Worm (Caenorhabditis elegans) whole organism, late embryonic: ENCODE measurements around the gene fbxa-211.

Experiments used
- C08G9.2 ChIP-seq: sonication (generic microtip); optimal IDR thresholded peaks from 2 replicates; lab custom pipeline; 2016; ENCODE audit warnings: mild to moderate bottlenecking, missing genetic modification characterization, moderate library complexity, missing compliant biosample characterization
- K02D7.2 ChIP-seq: sonication (generic microtip); optimal IDR thresholded peaks from 2 replicates; lab custom pipeline; 2017; ENCODE audit warnings: mild to moderate bottlenecking, missing genetic modification characterization, missing compliant biosample characterization
- K09A11.1 ChIP-seq: sonication (generic microtip); optimal IDR thresholded peaks from 2 replicates; lab custom pipeline; 2017; ENCODE audit warnings: antibody characterized with exemption, mild to moderate bottlenecking, missing genetic modification characterization, missing compliant biosample characterization; ENCODE audit not compliant: insufficient read depth
- ahr-1 ChIP-seq: sonication (generic microtip); optimal IDR thresholded peaks from 2 replicates; lab custom pipeline; 2016; ENCODE audit warnings: missing genetic modification characterization, missing compliant biosample characterization
- ama-1 ChIP-seq: fragments of 150-350 bp; optimal IDR thresholded peaks from 2 replicates; lab custom pipeline; 2014
- ceh-14 ChIP-seq: sonication (generic microtip); optimal IDR thresholded peaks from 2 replicates; lab custom pipeline; 2016; ENCODE audit warnings: missing genotype, missing genetic modification characterization, missing compliant biosample characterization
- ceh-2 ChIP-seq: sonication (generic microtip); optimal IDR thresholded peaks from 2 replicates; lab custom pipeline; 2016; ENCODE audit warnings: missing genotype, missing genetic modification characterization, missing compliant biosample characterization
- ceh-24 ChIP-seq: sonication (generic microtip); optimal IDR thresholded peaks from 2 replicates; lab custom pipeline; 2016; ENCODE audit warnings: mild to moderate bottlenecking, missing genetic modification characterization, missing compliant biosample characterization
- ceh-31 ChIP-seq: sonication (generic microtip); optimal IDR thresholded peaks from 2 replicates; lab custom pipeline; 2016; ENCODE audit warnings: missing genetic modification characterization, missing compliant biosample characterization
- ceh-45 ChIP-seq: fragments of 200-800 bp; sonication (Bioruptor generic); IDR thresholded peaks from 2 replicates; pipeline ENCODE4 v1.3.6; 2022; ENCODE audit warnings: missing genetic modification reagents, missing genetic modification characterization, missing compliant biosample characterization
- ceh-48 ChIP-seq: sonication (generic microtip); optimal IDR thresholded peaks from 2 replicates; lab custom pipeline; 2016; ENCODE audit warnings: missing genetic modification characterization, inconsistent platforms, missing compliant biosample characterization
- ceh-9 ChIP-seq: sonication (generic microtip); optimal IDR thresholded peaks from 2 replicates; lab custom pipeline; 2016; ENCODE audit warnings: mild to moderate bottlenecking, missing genetic modification characterization, inconsistent platforms, missing compliant biosample characterization
- che-1 ChIP-seq: sonication (generic microtip); optimal IDR thresholded peaks from 2 replicates; lab custom pipeline; 2016; ENCODE audit warnings: mild to moderate bottlenecking, missing genetic modification characterization, missing compliant biosample characterization
- dve-1 ChIP-seq: sonication (generic microtip); optimal IDR thresholded peaks from 2 replicates; lab custom pipeline; 2017; ENCODE audit warnings: antibody characterized with exemption, mild to moderate bottlenecking, missing genetic modification characterization, missing compliant biosample characterization
- elt-2 ChIP-seq: sonication (generic microtip); optimal IDR thresholded peaks from 2 replicates; lab custom pipeline; 2016; ENCODE audit warnings: missing genetic modification reagents, missing genetic modification characterization, missing compliant biosample characterization
- eyg-1 ChIP-seq: sonication (generic microtip); optimal IDR thresholded peaks from 2 replicates; lab custom pipeline; 2016; ENCODE audit warnings: missing genotype, missing genetic modification characterization, missing compliant biosample characterization
- gmeb-2 ChIP-seq: sonication (generic microtip); optimal IDR thresholded peaks from 2 replicates; lab custom pipeline; 2016; ENCODE audit warnings: missing genetic modification characterization, inconsistent platforms, missing compliant biosample characterization
- hlh-13 ChIP-seq: fragments of 200-800 bp; sonication (Bioruptor generic); optimal IDR thresholded peaks from 2 replicates; lab custom pipeline; 2018; ENCODE audit warnings: mild to moderate bottlenecking, missing genetic modification characterization, missing compliant biosample characterization
- hlh-15 ChIP-seq: sonication (generic microtip); optimal IDR thresholded peaks from 2 replicates; lab custom pipeline; 2016; ENCODE audit warnings: missing genetic modification characterization, missing compliant biosample characterization
- hlh-30 ChIP-seq: sonication (generic microtip); optimal IDR thresholded peaks from 2 replicates; lab custom pipeline; 2017; ENCODE audit warnings: antibody characterized with exemption, missing genetic modification characterization, missing compliant biosample characterization; ENCODE audit not compliant: insufficient read depth
- hlh-6 ChIP-seq: sonication (generic microtip); optimal IDR thresholded peaks from 2 replicates; lab custom pipeline; 2016; ENCODE audit warnings: missing genotype, missing genetic modification characterization, missing compliant biosample characterization
- lim-6 ChIP-seq: sonication (generic microtip); optimal IDR thresholded peaks from 2 replicates; lab custom pipeline; 2016; ENCODE audit warnings: missing genetic modification characterization, missing compliant biosample characterization
- mec-3 ChIP-seq: sonication (generic microtip); optimal IDR thresholded peaks from 2 replicates; lab custom pipeline; 2016; ENCODE audit warnings: borderline replicate concordance, missing genetic modification characterization, missing compliant biosample characterization
- nfya-1 ChIP-seq: sonication (generic microtip); optimal IDR thresholded peaks from 2 replicates; lab custom pipeline; 2017; ENCODE audit warnings: missing genetic modification characterization, mild to moderate bottlenecking, missing compliant biosample characterization, antibody characterized with exemption, moderate library complexity
- npax-4 ChIP-seq: sonication (generic microtip); optimal IDR thresholded peaks from 2 replicates; lab custom pipeline; 2016; ENCODE audit warnings: missing genetic modification characterization, missing compliant biosample characterization
- odd-2 ChIP-seq: sonication (generic microtip); optimal IDR thresholded peaks from 2 replicates; lab custom pipeline; 2017; ENCODE audit warnings: antibody characterized with exemption, mild to moderate bottlenecking, missing genetic modification characterization, missing compliant biosample characterization
- pat-9 ChIP-seq: fragments of 200-800 bp; sonication (Bioruptor generic); optimal IDR thresholded peaks from 2 replicates; lab custom pipeline; 2018; ENCODE audit warnings: mild to moderate bottlenecking, missing genetic modification characterization, moderate library complexity, missing compliant biosample characterization
- pha-2 ChIP-seq: sonication (generic microtip); optimal IDR thresholded peaks from 2 replicates; lab custom pipeline; 2017; ENCODE audit warnings: mild to moderate bottlenecking, missing genetic modification characterization, missing compliant biosample characterization
- pha-4 ChIP-seq: fragments of 150-350 bp; optimal IDR thresholded peaks from 2 replicates; lab custom pipeline; 2018; ENCODE audit warnings: missing biosample characterization, missing genetic modification reagents, missing genetic modification characterization
- pqm-1 ChIP-seq: sonication (generic microtip); optimal IDR thresholded peaks from 2 replicates; lab custom pipeline; 2016; ENCODE audit warnings: missing genetic modification characterization, missing compliant biosample characterization
- pros-1 ChIP-seq: fragments of 150-350 bp; optimal IDR thresholded peaks from 2 replicates; lab custom pipeline; 2014; ENCODE audit warnings: missing biosample characterization, missing genetic modification reagents, missing genetic modification characterization
- ref-2 ChIP-seq: sonication (generic microtip); optimal IDR thresholded peaks from 2 replicates; lab custom pipeline; 2016; ENCODE audit warnings: missing genetic modification characterization, missing compliant biosample characterization
- sdc-2 ChIP-seq: sonication (generic microtip); optimal IDR thresholded peaks from 2 replicates; lab custom pipeline; 2016; ENCODE audit warnings: missing genotype, missing genetic modification characterization, missing compliant biosample characterization
- sox-2 ChIP-seq: fragments of 200-800 bp; sonication (Bioruptor generic); IDR thresholded peaks from 2 replicates; pipeline ENCODE4 v1.3.6; 2022; ENCODE audit warnings: missing genetic modification reagents, missing genetic modification characterization, missing compliant biosample characterization
- syd-9 ChIP-seq: sonication (generic microtip); optimal IDR thresholded peaks from 2 replicates; lab custom pipeline; 2016; ENCODE audit warnings: mild to moderate bottlenecking, missing genetic modification characterization, moderate library complexity, missing compliant biosample characterization
- tbx-2 ChIP-seq: sonication (generic microtip); optimal IDR thresholded peaks from 2 replicates; lab custom pipeline; 2016; ENCODE audit warnings: missing genetic modification characterization, missing compliant biosample characterization
- unc-3 ChIP-seq, 2 experiments: fragments of 200-800 bp in 1 of 2; sonication (Bioruptor generic) in 1 of 2; sonication (generic microtip) in 1 of 2; conservative IDR thresholded peaks in 1 of 2; optimal IDR thresholded peaks in 1 of 2; 2 replicates each; pipeline versions ENCODE4 v1.3.6 to Lab custom; 2016 to 2022; ENCODE audit warnings: missing compliant biosample characterization in 2 of 2, missing genetic modification characterization in 2 of 2, missing genetic modification reagents in 1 of 2
- unc-42 ChIP-seq: sonication (generic microtip); optimal IDR thresholded peaks from 2 replicates; lab custom pipeline; 2016; ENCODE audit warnings: missing genotype, missing genetic modification characterization, missing compliant biosample characterization
- ztf-16 ChIP-seq: sonication (generic microtip); optimal IDR thresholded peaks from 2 replicates; lab custom pipeline; 2017; ENCODE audit warnings: missing genetic modification characterization, missing compliant biosample characterization

Gene fbxa-211

DNA sequence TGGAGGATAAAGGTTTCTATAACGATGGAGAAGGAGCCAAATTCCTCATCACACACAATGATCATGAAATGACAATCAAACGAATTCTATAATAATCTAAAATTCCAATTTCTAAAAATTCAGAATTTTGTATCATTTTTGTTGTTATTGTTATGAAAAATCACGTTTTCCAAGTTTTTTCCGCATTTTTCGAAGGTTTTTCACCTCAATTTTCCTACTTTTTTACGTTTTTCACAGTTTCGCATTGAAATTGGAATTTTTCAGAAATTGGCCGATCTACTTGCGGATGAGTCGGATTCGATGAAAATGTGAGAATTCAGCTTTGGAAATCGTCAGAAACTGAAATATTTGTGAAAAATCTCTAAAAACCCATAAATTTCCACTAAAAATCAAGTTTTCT, 2.2 kb upstream of the fbxa-211 start, which contains the start of gene fbxa-210:
Gene fbxa-210, plus strand, starts transcription at position 301 of the 400 bp plus-strand sequence.
- TF ChIP-seq hlh-6 (tag; lab: Kevin White, UChicago) = no peak
- TF ChIP-seq elt-2 (tag; lab: Kevin White, UChicago) = no peak
- no peak for TF ChIP-seq ztf-16 (tag; lab: Kevin White, UChicago)
- TF ChIP-seq ahr-1 = no peak
- no peak for TF ChIP-seq K02D7.2 (tag; lab: Kevin White, UChicago)
- TF ChIP-seq ref-2 = no peak
- no peak for TF ChIP-seq hlh-13 (GFP tag; lab: Kevin White, UChicago)
- no peak for TF ChIP-seq pros-1
- no peak for TF ChIP-seq ceh-2 (tag; lab: Kevin White, UChicago)
- TF ChIP-seq K09A11.1 (tag; lab: Kevin White, UChicago) = no peak
- no peak for TF ChIP-seq pha-4
- TF ChIP-seq ceh-9 (tag; lab: Kevin White, UChicago) = no peak
- TF ChIP-seq syd-9 (tag; lab: Kevin White, UChicago) = no peak
- no peak for TF ChIP-seq sox-2 (GFP tag; lab: Robert Waterston, UW)
- no peak for TF ChIP-seq ama-1 (lab: Kevin White, UChicago)
- TF ChIP-seq gmeb-2 (tag; lab: Kevin White, UChicago) = no peak
- no peak for TF ChIP-seq unc-3 (GFP tag; conservative IDR thresholded peaks at IDR 0.05; lab: Robert Waterston, UW)
- no peak for TF ChIP-seq unc-3 (tag; optimal IDR thresholded peaks at IDR 0.05; lab: Kevin White, UChicago)
- no peak for TF ChIP-seq ceh-31

DNA sequence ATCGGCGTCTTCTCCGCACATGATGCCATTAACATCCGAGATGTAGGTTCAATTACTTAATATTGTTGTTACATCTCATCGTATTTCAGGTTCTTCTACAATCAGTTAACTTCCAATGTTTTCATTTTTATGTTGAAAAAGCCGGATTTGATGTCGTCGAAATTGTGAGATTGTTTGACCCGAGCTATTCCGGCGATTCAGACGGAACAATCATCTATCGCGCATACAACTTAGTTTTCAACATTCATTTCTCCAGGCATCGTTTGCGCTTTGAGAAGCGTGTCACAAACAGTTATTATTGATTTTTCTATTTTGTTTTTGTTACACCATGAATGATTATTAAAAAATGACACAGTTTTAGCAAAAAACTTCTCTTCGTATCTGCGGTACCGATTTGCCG, 1.2 kb downstream of the fbxa-211 start:
- no peak for TF ChIP-seq tbx-2 (tag; lab: Kevin White, UChicago)
- TF ChIP-seq unc-3 (GFP tag; conservative IDR thresholded peaks at IDR 0.05; lab: Robert Waterston, UW) = no peak
- no peak for TF ChIP-seq unc-3 (tag; optimal IDR thresholded peaks at IDR 0.05; lab: Kevin White, UChicago)
- no peak for TF ChIP-seq C08G9.2 (tag; lab: Kevin White, UChicago)
- TF ChIP-seq hlh-13 (GFP tag; lab: Kevin White, UChicago) = no peak
- TF ChIP-seq ceh-45 = no peak
- TF ChIP-seq dve-1 (tag; lab: Kevin White, UChicago) = no peak
- TF ChIP-seq mec-3 (tag; lab: Kevin White, UChicago) = no peak
- no peak for TF ChIP-seq lim-6 (tag; lab: Kevin White, UChicago)
- TF ChIP-seq ceh-9 (tag; lab: Kevin White, UChicago) = no peak
- TF ChIP-seq ceh-31 = no peak
- TF ChIP-seq che-1 (tag; lab: Kevin White, UChicago) = no peak
- no peak for TF ChIP-seq hlh-6 (tag; lab: Kevin White, UChicago)
- no peak for TF ChIP-seq ceh-24 (tag; lab: Kevin White, UChicago)
- no peak for TF ChIP-seq nfya-1 (tag; lab: Kevin White, UChicago)
- no peak for TF ChIP-seq hlh-15 (tag; lab: Kevin White, UChicago)
- TF ChIP-seq pros-1 = no peak

DNA sequence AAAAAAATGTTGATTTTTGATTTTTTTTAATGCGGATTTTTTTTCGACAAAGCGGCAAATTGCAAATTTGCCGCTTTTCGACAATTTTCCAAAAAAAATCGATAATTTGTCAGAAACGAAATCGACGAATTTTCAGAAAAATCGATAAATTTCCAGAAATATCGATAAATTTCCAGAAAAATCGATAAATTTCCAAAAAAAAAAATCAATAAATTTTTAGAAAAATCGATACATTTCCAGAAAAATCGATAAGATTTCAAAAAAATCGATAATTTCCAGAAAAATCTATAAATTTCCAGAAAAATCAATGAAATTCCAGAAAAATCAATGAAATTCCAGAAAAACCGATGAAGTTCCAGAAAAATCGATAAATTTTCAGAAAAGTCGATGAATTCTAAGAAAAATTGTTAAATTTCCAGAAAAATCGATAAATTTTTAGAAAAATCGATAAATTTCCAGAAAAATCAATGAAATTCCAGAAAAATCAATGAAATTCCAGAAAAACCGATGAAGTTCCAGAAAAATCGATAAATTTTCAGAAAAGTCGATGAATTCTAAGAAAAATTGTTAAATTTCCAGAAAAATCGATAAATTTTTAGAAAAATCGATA, 2.4 kb downstream of the fbxa-211 start:
- peak; percentile 55 for TF ChIP-seq ceh-48 (tag; lab: Kevin White, UChicago)

DNA sequence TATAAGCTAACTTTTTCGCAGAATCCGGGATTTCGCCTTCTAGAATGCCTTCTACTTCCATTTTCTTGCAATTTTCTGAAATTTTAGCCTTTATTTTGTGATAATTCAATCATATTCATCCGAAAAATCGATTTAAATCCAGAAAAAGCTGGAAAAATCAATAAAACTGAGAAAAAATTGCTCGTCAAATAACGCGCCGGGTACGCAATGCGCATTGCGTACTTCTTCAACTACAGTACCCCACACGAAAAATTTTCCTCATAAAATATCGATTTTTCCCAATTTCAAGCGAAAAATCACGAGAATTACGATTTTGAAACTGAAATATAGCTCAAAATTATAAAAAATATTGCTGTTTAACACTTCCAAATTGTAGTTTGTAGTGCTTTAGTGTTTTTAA, 3.7 kb downstream of the fbxa-211 start, which contains the start of gene Y37H2A.12:
Gene Y37H2A.12, minus strand, starts transcription at position 81 of the 400 bp plus-strand sequence.
- TF ChIP-seq eyg-1 (tag; lab: Kevin White, UChicago) (no peak), pqm-1 (tag; lab: Kevin White, UChicago) (no peak), pha-2 (tag; lab: Kevin White, UChicago) (no peak), pat-9 (no peak), sdc-2 (no peak), hlh-15 (tag; lab: Kevin White, UChicago) (no peak), unc-42 (tag; lab: Kevin White, UChicago) (no peak), odd-2 (tag; lab: Kevin White, UChicago) (no peak), ceh-45 (no peak), ceh-14 (tag; lab: Kevin White, UChicago) (no peak), hlh-30 (no peak), che-1 (tag; lab: Kevin White, UChicago) (no peak), tbx-2 (tag; lab: Kevin White, UChicago) (no peak), npax-4 (tag; lab: Kevin White, UChicago) (no peak)
